Worm (Caenorhabditis elegans) whole organism, late embryonic: ENCODE measurements around the gene hpl-2.

ENCODE experiments used
- ceh-14 ChIP-seq: sonication (generic microtip); optimal IDR thresholded peaks from 2 replicates; lab custom pipeline; 2016; ENCODE audit warnings: missing genotype, missing genetic modification characterization, missing compliant biosample characterization
- dmd-4 ChIP-seq: sonication (generic microtip); optimal IDR thresholded peaks from 2 replicates; lab custom pipeline; 2016; ENCODE audit warnings: borderline replicate concordance, missing genetic modification characterization, missing compliant biosample characterization
- hlh-6 ChIP-seq: sonication (generic microtip); optimal IDR thresholded peaks from 2 replicates; lab custom pipeline; 2016; ENCODE audit warnings: missing genotype, missing genetic modification characterization, missing compliant biosample characterization
- pqm-1 ChIP-seq: sonication (generic microtip); optimal IDR thresholded peaks from 2 replicates; lab custom pipeline; 2016; ENCODE audit warnings: missing genetic modification characterization, missing compliant biosample characterization
- rnt-1 ChIP-seq: sonication (generic microtip); optimal IDR thresholded peaks from 2 replicates; lab custom pipeline; 2016; ENCODE audit warnings: missing genetic modification characterization, missing compliant biosample characterization
- tbx-2 ChIP-seq: sonication (generic microtip); optimal IDR thresholded peaks from 2 replicates; lab custom pipeline; 2016; ENCODE audit warnings: missing genetic modification characterization, missing compliant biosample characterization
- unc-42 ChIP-seq: sonication (generic microtip); optimal IDR thresholded peaks from 2 replicates; lab custom pipeline; 2016; ENCODE audit warnings: missing genotype, missing genetic modification characterization, missing compliant biosample characterization
- ztf-16 ChIP-seq: sonication (generic microtip); optimal IDR thresholded peaks from 2 replicates; lab custom pipeline; 2017; ENCODE audit warnings: missing genetic modification characterization, missing compliant biosample characterization

ce11 chrIII:10714541-10714940 is 40.8 kb downstream of the hpl-2 start:
- TF ChIP-seq tbx-2 (no peak), pqm-1 (tag; lab: Kevin White, UChicago) (no peak), ceh-14 (tag; lab: Kevin White, UChicago) (no peak), rnt-1 (no peak), dmd-4 (tag; lab: Kevin White, UChicago) (no peak), ztf-16 (tag; lab: Kevin White, UChicago) (no peak), hlh-6 (no peak), unc-42 (no peak)
